Fruit fly (Drosophila melanogaster) whole organism, wandering third instar larva: ENCODE results near the gene CG34425.

Experiments
- Abd-B ChIP-seq: fragments of >200 bp; optimal IDR thresholded peaks from 2 replicates; lab custom pipeline; 2017; ENCODE audit warnings: missing biosample characterization, missing genetic modification characterization
- CG32264 ChIP-seq: fragments of 200-800 bp; sonication (Bioruptor generic); optimal IDR thresholded peaks from 2 replicates; lab custom pipeline; 2016; ENCODE audit warnings: missing biosample characterization, missing genetic modification characterization
- CG9705 ChIP-seq: fragments of 200-800 bp; sonication (Bioruptor generic); optimal IDR thresholded peaks from 2 replicates; lab custom pipeline; 2018; ENCODE audit warnings: missing biosample characterization, mild to moderate bottlenecking, missing genetic modification characterization
- CrebA ChIP-seq: fragments of 200-800 bp; sonication (Bioruptor generic); optimal IDR thresholded peaks from 2 replicates; lab custom pipeline; 2016; ENCODE audit warnings: missing biosample characterization, mild to moderate bottlenecking, missing genetic modification characterization, borderline replicate concordance
- Dfd ChIP-seq: fragments of >200 bp; optimal IDR thresholded peaks from 2 replicates; lab custom pipeline; 2017; ENCODE audit warnings: missing biosample characterization, missing genetic modification characterization
- Dif ChIP-seq: fragments of 200-275, 200-300 bp; sonication (Bioruptor generic); optimal IDR thresholded peaks from 2 replicates; lab custom pipeline; 2018; ENCODE audit warnings: missing biosample characterization, missing genetic modification characterization; ENCODE audit not compliant: partially characterized antibody
- HLH106 ChIP-seq: fragments of 200-800 bp; optimal IDR thresholded peaks from 3 replicates; lab custom pipeline; 2019; ENCODE audit warnings: missing biosample characterization, mild to moderate bottlenecking, missing genetic modification characterization, moderate library complexity
- Hnf4 ChIP-seq: fragments of 200-800 bp; sonication (Bioruptor generic); optimal IDR thresholded peaks from 2 replicates; lab custom pipeline; 2016; ENCODE audit warnings: missing biosample characterization, mild to moderate bottlenecking, missing genetic modification characterization
- Hr83 ChIP-seq: fragments of 200-300 bp; sonication (Bioruptor generic); optimal IDR thresholded peaks from 2 replicates; lab custom pipeline; 2016; ENCODE audit warnings: missing biosample characterization, mild to moderate bottlenecking, missing genetic modification characterization, moderate library complexity; ENCODE audit not compliant: poor library complexity, severe bottlenecking
- Jra ChIP-seq: sonication (Bioruptor generic); optimal IDR thresholded peaks from 2 replicates; lab custom pipeline; 2016; ENCODE audit warnings: missing biosample characterization, missing genetic modification characterization
- Mio ChIP-seq: sonication (Bioruptor generic); optimal IDR thresholded peaks from 2 replicates; lab custom pipeline; 2016; ENCODE audit warnings: missing biosample characterization, missing genetic modification characterization
- Myc ChIP-seq: fragments of >200 bp; optimal IDR thresholded peaks from 2 replicates; lab custom pipeline; 2017
- N ChIP-seq: fragments of >200 bp; optimal IDR thresholded peaks from 2 replicates; lab custom pipeline; 2018; ENCODE audit warnings: missing biosample characterization, missing external identifiers, missing genetic modification characterization
- OdsH ChIP-seq: fragments of 200-800 bp; sonication (Bioruptor generic); optimal IDR thresholded peaks from 2 replicates; lab custom pipeline; 2016; ENCODE audit warnings: missing biosample characterization, mild to moderate bottlenecking, missing genetic modification characterization
- Rel ChIP-seq, 2 experiments: fragments of 200-800 bp; sonication (Bioruptor generic) in 1 of 2; optimal IDR thresholded peaks; 2 replicates in 1 of 2; 3 replicates in 1 of 2; lab custom pipeline; 2016 to 2019; ENCODE audit warnings: mild to moderate bottlenecking in 2 of 2, missing biosample characterization in 2 of 2, missing genetic modification characterization in 2 of 2, moderate library complexity in 1 of 2
- Sp1 ChIP-seq: fragments of 200-800 bp; sonication (Bioruptor generic); optimal IDR thresholded peaks from 3 replicates; lab custom pipeline; 2019; ENCODE audit warnings: missing biosample characterization, mild to moderate bottlenecking, missing genetic modification characterization, moderate library complexity
- Vsx2 ChIP-seq: fragments of 200-300, 225-300 bp; sonication (Bioruptor generic); optimal IDR thresholded peaks from 2 replicates; lab custom pipeline; 2018; ENCODE audit warnings: missing biosample characterization, missing genetic modification characterization; ENCODE audit not compliant: partially characterized antibody
- brk ChIP-seq: fragments of 200-800 bp; sonication (Bioruptor generic); optimal IDR thresholded peaks from 2 replicates; lab custom pipeline; 2016; ENCODE audit warnings: missing biosample characterization, mild to moderate bottlenecking, missing genetic modification characterization
- dl ChIP-seq, 2 experiments: fragments of 175-275, 200-275 bp in 1 of 2; fragments of 200-275 bp in 1 of 2; sonication (Bioruptor generic); optimal IDR thresholded peaks; lab custom pipeline; 2018; ENCODE audit warnings: mild to moderate bottlenecking in 2 of 2, missing biosample characterization in 2 of 2, missing genetic modification characterization in 2 of 2, moderate library complexity in 2 of 2; ENCODE audit not compliant: partially characterized antibody in 2 of 2, insufficient read depth in 1 of 2
- dmrt93B ChIP-seq: fragments of 200-800 bp; sonication (Bioruptor generic); optimal IDR thresholded peaks from 2 replicates; lab custom pipeline; 2018; ENCODE audit warnings: missing biosample characterization, mild to moderate bottlenecking, missing genetic modification characterization
- dsf ChIP-seq: sonication (Bioruptor generic); optimal IDR thresholded peaks from 2 replicates; lab custom pipeline; 2016; ENCODE audit warnings: missing biosample characterization, missing genetic modification characterization, borderline replicate concordance
- ey ChIP-seq: fragments of 200-800 bp; sonication (Bioruptor generic); optimal IDR thresholded peaks from 2 replicates; lab custom pipeline; 2016; ENCODE audit warnings: missing biosample characterization, missing genetic modification characterization
- foxo ChIP-seq, 2 experiments: fragments of 200-800 bp; sonication (Bioruptor generic); optimal IDR thresholded peaks; 2 replicates in 1 of 2; 3 replicates in 1 of 2; lab custom pipeline; 2016 to 2017; ENCODE audit warnings: missing biosample characterization in 2 of 2, missing genetic modification characterization in 2 of 2
- fru ChIP-seq: fragments of 200-800 bp; sonication (Bioruptor generic); optimal IDR thresholded peaks from 3 replicates; lab custom pipeline; 2016; ENCODE audit warnings: missing biosample characterization, mild to moderate bottlenecking, missing genetic modification characterization
- h ChIP-seq: fragments of 200-800 bp; sonication (Bioruptor generic); optimal IDR thresholded peaks from 3 replicates; lab custom pipeline; 2016; ENCODE audit warnings: missing biosample characterization, mild to moderate bottlenecking, missing genetic modification characterization
- jim ChIP-seq: fragments of 175-275, 200-325 bp; sonication (Bioruptor generic); optimal IDR thresholded peaks from 2 replicates; lab custom pipeline; 2016; ENCODE audit warnings: missing biosample characterization, mild to moderate bottlenecking, missing genetic modification characterization
- lola ChIP-seq: fragments of >200 bp; optimal IDR thresholded peaks from 2 replicates; lab custom pipeline; 2017; ENCODE audit warnings: missing biosample characterization, missing genetic modification characterization
- pan ChIP-seq: fragments of >200 bp; optimal IDR thresholded peaks from 2 replicates; lab custom pipeline; 2017
- psq ChIP-seq: fragments of 200-800 bp; sonication (Bioruptor generic); optimal IDR thresholded peaks from 3 replicates; lab custom pipeline; 2017; ENCODE audit warnings: missing biosample characterization, mild to moderate bottlenecking, missing genetic modification characterization, moderate library complexity
- rgr ChIP-seq: fragments of 200-800 bp; sonication (Bioruptor generic); optimal IDR thresholded peaks from 3 replicates; lab custom pipeline; 2016; ENCODE audit warnings: missing biosample characterization, mild to moderate bottlenecking, missing genetic modification characterization
- sage ChIP-seq: fragments of 200-800 bp; sonication (Bioruptor generic); optimal IDR thresholded peaks from 2 replicates; lab custom pipeline; 2016; ENCODE audit warnings: missing biosample characterization, mild to moderate bottlenecking, missing genetic modification characterization
- sv ChIP-seq: fragments of 200-800 bp; sonication (Bioruptor generic); optimal IDR thresholded peaks from 3 replicates; lab custom pipeline; 2016; ENCODE audit warnings: missing biosample characterization, missing genetic modification characterization
- tai ChIP-seq: sonication (Bioruptor generic); optimal IDR thresholded peaks from 2 replicates; lab custom pipeline; 2016; ENCODE audit warnings: missing biosample characterization, missing genetic modification characterization
- usp ChIP-seq: fragments of >200 bp; optimal IDR thresholded peaks from 2 replicates; lab custom pipeline; 2017; ENCODE audit warnings: missing biosample characterization, missing genetic modification characterization

The CG34425 gene

DNA sequence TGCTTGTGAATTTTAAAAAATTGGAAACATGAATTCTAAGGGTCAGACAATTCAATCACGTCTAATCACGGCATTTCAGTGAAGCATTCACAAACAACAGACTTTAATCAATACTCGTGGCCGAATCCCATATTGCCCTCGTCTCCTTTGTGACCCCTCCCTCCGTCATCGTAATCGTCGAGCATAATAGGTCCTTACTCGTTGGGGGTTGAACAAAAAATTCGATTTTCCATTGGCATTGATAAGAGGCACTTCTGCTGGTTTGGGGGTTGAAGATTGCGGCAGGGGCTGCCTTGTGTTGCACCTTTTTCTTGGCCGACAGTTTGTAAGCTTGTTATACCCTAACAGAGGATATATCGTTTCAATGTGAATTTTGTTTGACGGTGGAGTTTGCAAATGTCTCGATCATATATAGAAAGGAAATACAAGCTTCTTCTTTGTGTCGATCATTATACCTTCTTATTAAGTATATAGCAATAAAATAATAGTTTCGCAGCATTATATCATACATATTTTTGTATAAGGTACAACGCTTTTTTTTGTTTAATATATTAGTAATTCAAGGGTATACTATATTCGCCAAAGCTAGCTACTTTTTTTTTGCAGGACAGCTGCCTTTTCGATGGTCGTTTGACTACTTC is 18.1 kb upstream of the CG34425 start:
- TF ChIP-seq CG32264 (no peak), Dfd (no peak), sv (GFP tag; lab: Kevin White, UChicago) (no peak), tai (GFP tag; lab: Kevin White, UChicago) (no peak), usp (GFP tag; lab: Kevin White, UChicago) (no peak), dsf (GFP tag; lab: Kevin White, UChicago) (no peak), N (GFP tag; lab: Kevin White, UChicago) (no peak), pan (lab: Kevin White, UChicago) (no peak), ey (GFP tag; lab: Kevin White, UChicago) (no peak), Hr83 (GFP tag; lab: Kevin White, UChicago) (no peak), psq (GFP tag; lab: Kevin White, UChicago) (no peak), brk (GFP tag; lab: Kevin White, UChicago) (no peak), foxo (GFP tag; optimal IDR thresholded peaks at IDR 0.05; lab: Kevin White, UChicago) (no peak), Dif (GFP tag; lab: Kevin White, UChicago) (no peak)

DNA sequence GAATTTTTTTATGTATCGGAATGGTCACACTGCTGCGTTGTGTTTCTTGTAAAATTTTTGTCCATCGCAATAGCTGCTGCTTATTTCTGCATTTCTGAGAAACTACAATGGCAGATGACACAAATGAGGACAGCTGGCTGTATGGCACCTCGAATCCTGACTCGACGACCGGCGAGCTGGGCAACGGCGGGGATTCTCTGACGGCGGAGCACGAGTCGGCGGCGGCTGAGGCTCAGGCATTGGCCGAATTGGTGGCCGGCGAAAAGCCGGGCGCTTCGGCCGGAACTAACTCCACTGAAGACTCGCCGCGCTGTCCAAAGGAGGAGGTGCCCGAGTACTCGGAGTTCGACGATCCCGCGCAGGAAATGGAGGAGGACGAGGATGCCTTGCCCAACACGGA is 21.2 kb downstream of the CG34425 start, which contains the start of gene Fip1:
Gene Fip1, plus strand, starts transcription at position 10 of the 400 bp plus-strand sequence.
- TF ChIP-seq Sp1 (GFP tag; lab: Kevin White, UChicago) (no peak), Myc (lab: Kevin White, UChicago) (no peak), CG32264 (no peak), CG9705 (GFP tag; lab: Kevin White, UChicago) (no peak), usp (GFP tag; lab: Kevin White, UChicago) (no peak), Dfd (no peak), Mio (no peak), fru (GFP tag; lab: Kevin White, UChicago) (no peak), jim (GFP tag; lab: Kevin White, UChicago) (no peak)

DNA sequence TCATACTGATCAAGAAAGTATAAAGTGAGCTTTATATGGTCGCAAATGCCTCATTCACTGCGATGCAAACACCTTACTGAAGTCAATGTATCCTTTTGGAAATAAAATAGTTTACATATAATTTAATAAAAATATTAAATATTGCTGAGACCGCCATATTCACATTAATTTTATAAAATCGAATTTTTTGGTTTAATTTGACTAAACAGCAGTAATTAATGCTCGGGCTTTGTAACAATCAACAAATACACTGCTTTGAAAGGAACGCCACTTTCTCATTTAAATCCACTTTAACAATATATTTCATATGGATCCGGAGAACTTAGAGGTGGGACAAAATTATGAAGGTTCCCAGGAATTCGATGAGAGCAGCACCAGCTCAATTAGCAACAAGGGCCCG is 25.7 kb downstream of the CG34425 start, which contains the start of gene sac:
Gene sac, plus strand, starts transcription at position 301 of the 400 bp plus-strand sequence.
- TF ChIP-seq fru (GFP tag; lab: Kevin White, UChicago) (no peak), Abd-B (GFP tag; lab: Kevin White, UChicago) (no peak), Rel (GFP tag; optimal IDR thresholded peaks at IDR 0.05; lab: Kevin White, UChicago) (no peak), Rel (tag; optimal IDR thresholded peaks at IDR 0.05; lab: Kevin White, UChicago) (no peak), HLH106 (tag; lab: Kevin White, UChicago) (no peak), CG32264 (no peak), pan (lab: Kevin White, UChicago) (no peak), Myc (lab: Kevin White, UChicago) (no peak), psq (GFP tag; lab: Kevin White, UChicago) (no peak), lola (no peak), dmrt93B (no peak), brk (GFP tag; lab: Kevin White, UChicago) (no peak), Vsx2 (GFP tag; lab: Kevin White, UChicago) (no peak), Dfd (no peak), foxo (GFP tag; optimal IDR thresholded peaks at IDR 0.05; lab: Kevin White, UChicago) (no peak), N (GFP tag; lab: Kevin White, UChicago) (no peak), h (GFP tag; lab: Kevin White, UChicago) (no peak)

DNA sequence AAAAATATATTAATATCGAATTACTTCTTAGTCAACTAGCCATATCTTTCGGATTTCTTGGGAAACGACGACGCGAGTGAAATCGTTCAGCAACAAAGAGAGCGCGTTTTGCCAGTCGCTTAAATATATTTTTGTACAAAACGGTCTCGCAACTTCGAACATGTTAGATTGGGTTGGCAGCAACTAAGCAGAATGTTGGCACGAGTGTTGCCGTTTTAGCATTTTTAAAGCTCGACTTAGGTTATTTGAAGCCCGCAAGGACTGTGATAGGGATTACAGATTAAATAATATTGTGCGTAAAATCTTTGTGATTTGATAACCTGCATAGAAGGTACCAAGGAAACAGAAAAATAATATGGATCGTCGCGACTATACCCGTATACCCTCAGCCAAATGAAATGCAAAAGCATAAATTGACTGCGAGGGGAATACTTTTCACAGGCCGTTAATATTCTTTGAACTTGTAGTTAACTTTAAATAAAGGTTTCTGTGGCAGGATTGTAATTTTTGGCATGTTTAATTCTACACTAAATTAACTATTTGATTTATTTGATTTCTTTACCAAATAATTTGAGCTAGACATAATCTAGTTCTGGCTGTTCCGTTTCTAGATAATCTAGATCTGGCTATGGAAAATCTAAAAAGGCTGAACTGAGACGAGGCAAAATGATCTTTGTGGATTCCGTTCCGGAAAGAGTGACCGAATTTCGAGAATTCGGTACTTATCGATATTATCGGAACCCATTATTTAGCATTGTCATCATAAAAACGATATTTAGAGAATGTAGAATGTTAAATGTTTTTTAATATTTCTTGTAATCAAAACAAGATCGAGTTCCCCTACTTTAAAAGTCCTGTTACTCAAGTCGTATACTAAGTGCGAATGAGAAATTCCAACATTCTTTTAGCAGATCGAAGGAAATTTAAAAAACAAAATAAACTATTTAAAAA is 26.9 kb downstream of the CG34425 start, which contains the start of gene CG31523:
Gene CG31523, minus strand, starts transcription at position 170 of the 951 bp plus-strand sequence.
- TF ChIP-seq Rel (GFP tag; optimal IDR thresholded peaks at IDR 0.05; lab: Kevin White, UChicago): no peak
- TF ChIP-seq Rel (tag; optimal IDR thresholded peaks at IDR 0.05; lab: Kevin White, UChicago): no peak
- no peak for TF ChIP-seq OdsH
- no peak for TF ChIP-seq Hnf4
- TF ChIP-seq CG32264: no peak
- TF ChIP-seq foxo (GFP tag; optimal IDR thresholded peaks at IDR 0.05; lab: Kevin White, UChicago): no peak
- TF ChIP-seq sv (GFP tag; lab: Kevin White, UChicago): no peak
- TF ChIP-seq Jra: no peak
- no peak for TF ChIP-seq Dfd
- no peak for TF ChIP-seq usp (GFP tag; lab: Kevin White, UChicago)
- no peak for TF ChIP-seq ey (GFP tag; lab: Kevin White, UChicago)
- TF ChIP-seq Abd-B (GFP tag; lab: Kevin White, UChicago): no peak
- TF ChIP-seq dmrt93B: no peak
- TF ChIP-seq Vsx2 (GFP tag; lab: Kevin White, UChicago): no peak
- TF ChIP-seq Mio: no peak
- TF ChIP-seq Hr83 (GFP tag; lab: Kevin White, UChicago): no peak
- no peak for TF ChIP-seq N (GFP tag; lab: Kevin White, UChicago)
- TF ChIP-seq psq (GFP tag; lab: Kevin White, UChicago): no peak
- no peak for TF ChIP-seq jim (GFP tag; lab: Kevin White, UChicago)
- TF ChIP-seq tai (GFP tag; lab: Kevin White, UChicago): no peak
- TF ChIP-seq CrebA (GFP tag; lab: Kevin White, UChicago): no peak
- TF ChIP-seq rgr (GFP tag; lab: Kevin White, UChicago): no peak
- no peak for TF ChIP-seq dl (GFP tag; optimal IDR thresholded peaks at IDR 0.05; lab: Kevin White, UChicago; ENCODE audit: insufficient read depth in 1 of 2, partially characterized antibody in 2 of 2)
- no peak for TF ChIP-seq h (GFP tag; lab: Kevin White, UChicago)
- no peak for TF ChIP-seq Dif (GFP tag; lab: Kevin White, UChicago)
- TF ChIP-seq dsf (GFP tag; lab: Kevin White, UChicago): no peak
- TF ChIP-seq sage (GFP tag; lab: Kevin White, UChicago): peak; percentile 1
- peak; percentile 28 for TF ChIP-seq brk (GFP tag; lab: Kevin White, UChicago)
- peak; percentile 13 for TF ChIP-seq HLH106 (tag; lab: Kevin White, UChicago)
